Fruit fly (Drosophila melanogaster) whole organism: ENCODE data around the gene gb.

Source experiments
- CG8478 ChIP-seq: fragments of >200 bp; optimal IDR thresholded peaks from 2 replicates; lab custom pipeline; 2018; ENCODE audit warnings: inconsistent platforms
- pan ChIP-seq: fragments of >200 bp; optimal IDR thresholded peaks from 2 replicates; lab custom pipeline; 2017

- no peak for TF ChIP-seq CG8478 (lab: Kevin White, UChicago)
- TF ChIP-seq pan (lab: Kevin White, UChicago): no peak
Measured at dm6 chr3R:27138700-27139099, 26.6 kb upstream of the gb start.
